Fruit fly (Drosophila melanogaster) whole organism, embryonic: Measurements from ENCODE around the gene CG4594.

ENCODE experiments used
- Abd-B ChIP-seq: fragments of 200-800 bp; sonication (Bioruptor generic); optimal IDR thresholded peaks from 2 replicates; lab custom pipeline; 2018; ENCODE audit warnings: missing biosample characterization, mild to moderate bottlenecking, missing genetic modification characterization, moderate library complexity
- Ada2b ChIP-seq: fragments of 200-800 bp; sonication (Bioruptor generic); IDR thresholded peaks from 2 replicates; pipeline ENCODE4 v1.3.6; 2022; ENCODE audit warnings: missing biosample characterization, missing genetic modification characterization
- Aef1 ChIP-seq: fragments of 200-800 bp; sonication (Bioruptor generic); IDR thresholded peaks from 3 replicates; pipeline ENCODE4 v1.3.6; 2022; ENCODE audit warnings: missing biosample characterization, missing genetic modification characterization
- Atf-2 ChIP-seq: fragments of 200-800 bp; sonication (Bioruptor generic); optimal IDR thresholded peaks from 2 replicates; lab custom pipeline; 2016; ENCODE audit warnings: missing biosample characterization, missing genetic modification characterization
- Atf6 ChIP-seq: fragments of 200-800 bp; sonication (Bioruptor generic); IDR thresholded peaks from 2 replicates; pipeline ENCODE4 v1.3.6; 2022; ENCODE audit warnings: missing biosample characterization, missing genetic modification characterization
- Blimp-1 ChIP-seq: fragments of 200-800 bp; sonication (Bioruptor generic); optimal IDR thresholded peaks from 3 replicates; lab custom pipeline; 2018; ENCODE audit warnings: missing biosample characterization, missing genetic modification characterization, mild to moderate bottlenecking, moderate library complexity, missing genetic modification reagents
- CG10274 ChIP-seq: fragments of 200-800 bp; sonication (Bioruptor generic); optimal IDR thresholded peaks from 3 replicates; lab custom pipeline; 2017; ENCODE audit warnings: missing biosample characterization, mild to moderate bottlenecking, missing genetic modification characterization
- CG11560 ChIP-seq: fragments of 200-800 bp; sonication (Bioruptor generic); IDR thresholded peaks from 3 replicates; pipeline ENCODE4 v1.3.6; 2022; ENCODE audit warnings: missing biosample characterization, missing genetic modification characterization
- CG12236 ChIP-seq: fragments of 200-800 bp; sonication (Bioruptor generic); optimal IDR thresholded peaks from 2 replicates; lab custom pipeline; 2016; ENCODE audit warnings: missing biosample characterization, missing genetic modification characterization
- CG12391 ChIP-seq: fragments of 200-800 bp; sonication (Bioruptor generic); optimal IDR thresholded peaks from 3 replicates; lab custom pipeline; 2018; ENCODE audit warnings: missing biosample characterization, mild to moderate bottlenecking, missing genetic modification characterization, moderate library complexity
- CG17186 ChIP-seq: fragments of 200-800 bp; sonication (Bioruptor generic); optimal IDR thresholded peaks from 3 replicates; lab custom pipeline; 2017; ENCODE audit warnings: missing biosample characterization, missing genetic modification reagents, missing genetic modification characterization
- CG17802 ChIP-seq: fragments of 200-800 bp; sonication (Bioruptor generic); optimal IDR thresholded peaks from 2 replicates; lab custom pipeline; 2018; ENCODE audit warnings: missing biosample characterization, mild to moderate bottlenecking, missing genetic modification characterization, moderate library complexity
- CG18764 ChIP-seq: fragments of 200-800 bp; sonication (Bioruptor generic); optimal IDR thresholded peaks from 3 replicates; lab custom pipeline; 2016; ENCODE audit warnings: missing biosample characterization, missing genetic modification characterization
- CG2199 ChIP-seq: fragments of 200-800 bp; sonication (Bioruptor generic); IDR thresholded peaks from 3 replicates; pipeline ENCODE4 v1.3.6; 2022; ENCODE audit warnings: missing biosample characterization, missing genetic modification characterization
- CG3065 ChIP-seq: fragments of 200-800 bp; sonication (Bioruptor generic); optimal IDR thresholded peaks from 2 replicates; lab custom pipeline; 2016; ENCODE audit warnings: missing biosample characterization, missing genetic modification characterization
- CG3838 ChIP-seq: fragments of 200-800 bp; sonication (Bioruptor generic); optimal IDR thresholded peaks from 3 replicates; lab custom pipeline; 2016; ENCODE audit warnings: missing biosample characterization, missing genetic modification characterization
- CG4282 ChIP-seq: fragments of 200-800 bp; sonication (Bioruptor generic); optimal IDR thresholded peaks from 2 replicates; lab custom pipeline; 2016; ENCODE audit warnings: missing biosample characterization, missing genetic modification characterization
- CG6175 ChIP-seq: fragments of 200-800 bp; sonication (Bioruptor generic); IDR thresholded peaks from 3 replicates; pipeline ENCODE4 v1.3.6; 2022; ENCODE audit warnings: missing biosample characterization, missing genetic modification characterization
- CG7372 ChIP-seq: fragments of 200-800 bp; sonication (Bioruptor generic); IDR thresholded peaks from 2 replicates; pipeline ENCODE4 v1.3.6; 2022; ENCODE audit warnings: missing biosample characterization, missing genetic modification characterization
- CG7928 ChIP-seq: fragments of 200-800 bp; sonication (Bioruptor generic); optimal IDR thresholded peaks from 2 replicates; lab custom pipeline; 2017; ENCODE audit warnings: missing biosample characterization, mild to moderate bottlenecking, missing genetic modification characterization
- CG7963 ChIP-seq: fragments of 200-800 bp; sonication (Bioruptor generic); IDR thresholded peaks from 3 replicates; pipeline ENCODE4 v1.3.6; 2022; ENCODE audit warnings: missing biosample characterization, missing genetic modification characterization; ENCODE audit not compliant: partially characterized antibody
- CG8359 ChIP-seq: fragments of 200-800 bp; sonication (Bioruptor generic); optimal IDR thresholded peaks from 2 replicates; lab custom pipeline; 2017; ENCODE audit warnings: missing biosample characterization, mild to moderate bottlenecking, missing genetic modification characterization, borderline replicate concordance
- CkIIα-i1 ChIP-seq: fragments of 200-800 bp; sonication (Bioruptor generic); IDR thresholded peaks from 2 replicates; pipeline ENCODE4 v1.3.6; 2022; ENCODE audit warnings: missing biosample characterization, missing genetic modification characterization
- Hr51 ChIP-seq, 2 experiments: fragments of 200-800 bp; sonication (Bioruptor generic); optimal IDR thresholded peaks; 2 replicates in 1 of 2; 3 replicates in 1 of 2; lab custom pipeline; 2016 to 2018; ENCODE audit warnings: missing biosample characterization in 2 of 2, missing genetic modification characterization in 2 of 2, mild to moderate bottlenecking in 1 of 2, moderate library complexity in 1 of 2
- Neu2 ChIP-seq: fragments of 200-800 bp; sonication (Bioruptor generic); optimal IDR thresholded peaks from 3 replicates; lab custom pipeline; 2016; ENCODE audit warnings: missing biosample characterization, missing genetic modification characterization, borderline replicate concordance
- Nf-YC ChIP-seq: fragments of 200-800 bp; optimal IDR thresholded peaks from 3 replicates; lab custom pipeline; 2019; ENCODE audit warnings: missing biosample characterization, mild to moderate bottlenecking, missing genetic modification characterization, moderate library complexity
- Oli ChIP-seq: fragments of 200-800 bp; sonication (Bioruptor generic); optimal IDR thresholded peaks from 2 replicates; lab custom pipeline; 2018; ENCODE audit warnings: missing biosample characterization, mild to moderate bottlenecking, missing genetic modification characterization, moderate library complexity
- Optix ChIP-seq: fragments of 200-800 bp; sonication (Bioruptor generic); IDR thresholded peaks from 3 replicates; pipeline ENCODE4 v1.3.6; 2022; ENCODE audit warnings: missing biosample characterization, missing genetic modification characterization
- Sry-δ ChIP-seq: fragments of 200-800 bp; sonication (Bioruptor generic); optimal IDR thresholded peaks from 2 replicates; lab custom pipeline; 2016; ENCODE audit warnings: missing biosample characterization, missing genetic modification characterization
- Taf1 ChIP-seq: fragments of 200-800 bp; sonication (Bioruptor generic); IDR thresholded peaks from 2 replicates; pipeline ENCODE4 v1.3.6; 2022; ENCODE audit warnings: missing biosample characterization, missing genetic modification characterization
- Xbp1 ChIP-seq: fragments of 200-800 bp; sonication (Bioruptor generic); optimal IDR thresholded peaks from 3 replicates; lab custom pipeline; 2016; ENCODE audit warnings: missing biosample characterization, mild to moderate bottlenecking, missing genetic modification characterization
- Xrp1 ChIP-seq: fragments of 200-800 bp; sonication (Bioruptor generic); IDR thresholded peaks from 2 replicates; pipeline ENCODE4 v1.3.6; 2022; ENCODE audit warnings: missing biosample characterization, missing genetic modification characterization
- al ChIP-seq: fragments of 200-800 bp; sonication (Bioruptor generic); IDR thresholded peaks from 2 replicates; pipeline ENCODE4 v1.3.6; 2022; ENCODE audit warnings: missing biosample characterization, missing genetic modification characterization
- bigmax ChIP-seq: fragments of 200-800 bp; sonication (Bioruptor generic); optimal IDR thresholded peaks from 2 replicates; lab custom pipeline; 2018; ENCODE audit warnings: missing biosample characterization, mild to moderate bottlenecking, missing genetic modification characterization
- chm ChIP-seq: fragments of 200-800 bp; sonication (Bioruptor generic); IDR thresholded peaks from 2 replicates; pipeline ENCODE4 v1.3.6; 2022; ENCODE audit warnings: missing biosample characterization, missing genetic modification characterization
- ci ChIP-seq: fragments of 200-800 bp; sonication (Bioruptor generic); IDR thresholded peaks from 3 replicates; pipeline ENCODE4 v1.3.6; 2022; ENCODE audit warnings: missing biosample characterization, missing genetic modification characterization
- dan ChIP-seq: fragments of 200-800 bp; sonication (Bioruptor generic); IDR thresholded peaks from 2 replicates; pipeline ENCODE4 v1.3.6; 2022; ENCODE audit warnings: missing biosample characterization, missing genetic modification characterization
- fu2 ChIP-seq: fragments of 200-800 bp; sonication (Bioruptor generic); optimal IDR thresholded peaks from 2 replicates; lab custom pipeline; 2016; ENCODE audit warnings: missing biosample characterization, missing genetic modification characterization
- hth ChIP-seq: fragments of >200 bp; optimal IDR thresholded peaks from 2 replicates; lab custom pipeline; 2017; ENCODE audit warnings: inconsistent platforms
- lmd ChIP-seq: fragments of 200-800 bp; sonication (Bioruptor generic); IDR thresholded peaks from 2 replicates; pipeline ENCODE4 v1.3.6; 2022; ENCODE audit warnings: missing biosample characterization, missing genetic modification characterization
- pan ChIP-seq, 4 experiments: fragments of >200 bp in 3 of 4; fragments of 200-800 bp in 1 of 4; sonication (Bioruptor generic) in 1 of 4; optimal IDR thresholded peaks in 3 of 4; IDR thresholded peaks in 1 of 4; 2 replicates each; pipeline versions ENCODE4 v1.3.6 to Lab custom; 2017 to 2022; ENCODE audit warnings: missing biosample characterization in 2 of 4, missing genetic modification characterization in 2 of 4, mixed read lengths in 1 of 4
- pb ChIP-seq: fragments of 200-800 bp; sonication (Bioruptor generic); optimal IDR thresholded peaks from 3 replicates; lab custom pipeline; 2016; ENCODE audit warnings: missing biosample characterization, missing genetic modification characterization
- psq ChIP-seq: fragments of 200-800 bp; sonication (Bioruptor generic); optimal IDR thresholded peaks from 2 replicates; lab custom pipeline; 2017; ENCODE audit warnings: missing biosample characterization, missing genetic modification characterization
- so ChIP-seq: fragments of 200-800 bp; sonication (Bioruptor generic); IDR thresholded peaks from 3 replicates; pipeline ENCODE4 v1.3.6; 2022; ENCODE audit warnings: missing biosample characterization, missing genetic modification characterization
- tll ChIP-seq, 2 experiments: fragments of 200-800 bp in 1 of 2; fragments of >200 bp in 1 of 2; sonication (Bioruptor generic) in 1 of 2; optimal IDR thresholded peaks; 2 replicates each; lab custom pipeline; 2017 to 2019; ENCODE audit warnings: missing biosample characterization in 2 of 2, missing genetic modification characterization in 2 of 2, mild to moderate bottlenecking in 1 of 2, moderate library complexity in 1 of 2
- tup ChIP-seq: fragments of 200-800 bp; sonication (Bioruptor generic); optimal IDR thresholded peaks from 2 replicates; lab custom pipeline; 2016; ENCODE audit warnings: missing biosample characterization, mild to moderate bottlenecking, missing genetic modification characterization, moderate library complexity
- z ChIP-seq: fragments of 200-800 bp; sonication (Bioruptor generic); IDR thresholded peaks from 3 replicates; pipeline ENCODE4 v1.3.6; 2022; ENCODE audit warnings: missing biosample characterization, missing genetic modification characterization

CG4594 gene

DNA sequence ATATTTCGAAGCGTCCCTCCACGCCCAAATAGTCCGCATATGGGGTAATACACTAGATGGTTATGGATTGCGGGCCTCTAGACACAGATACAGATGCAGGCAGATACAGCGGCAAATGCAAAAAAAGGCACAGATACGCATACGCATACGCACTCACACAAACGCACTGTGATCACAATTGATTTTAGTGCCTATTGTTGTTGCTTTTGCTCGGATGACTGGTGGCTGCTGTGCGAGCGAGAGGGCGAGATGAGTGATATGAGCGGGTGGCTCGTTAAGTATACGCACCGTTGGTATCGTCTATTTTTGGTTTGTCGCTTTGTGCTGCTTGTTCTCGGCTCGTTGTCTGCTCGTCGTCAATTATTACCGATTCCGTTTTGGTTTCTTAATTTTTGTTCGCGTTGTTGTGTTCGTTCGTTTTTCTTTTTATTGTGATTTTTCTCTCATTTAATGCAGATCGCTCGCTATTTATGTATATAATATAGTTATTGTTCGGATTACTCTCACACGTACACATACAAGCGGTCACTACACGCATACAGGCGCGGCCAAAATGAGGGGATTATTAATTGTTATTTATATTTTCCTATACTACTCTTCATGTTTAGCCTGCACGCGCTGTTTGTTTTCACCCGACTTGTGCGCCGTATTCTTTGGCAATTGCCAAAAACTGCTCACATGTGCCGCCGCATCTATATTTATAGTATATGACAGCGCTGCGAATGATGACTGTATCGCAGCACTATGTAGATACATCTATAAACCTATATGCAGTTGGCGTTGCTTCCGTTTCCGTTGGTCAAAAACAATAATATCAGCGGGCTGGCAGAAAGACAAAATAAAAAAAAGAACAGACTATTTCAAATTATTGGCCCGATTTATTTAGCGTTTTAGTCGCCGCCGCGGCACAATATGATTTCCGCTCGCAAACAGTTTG lies 12.4 kb upstream of the CG4594 start (continued):
- TF ChIP-seq CG12236 (GFP tag; lab: Kevin White, UChicago) (no peak), Neu2 (GFP tag; lab: Kevin White, UChicago) (no peak), Sry-δ (no peak), chm (GFP tag; lab: Robert Waterston, UW) (0 out of 2 replicates have a peak, but pooled peaks have one; percentile 45), CG11560 (tag; lab: Robert Waterston, UW) (no peak), psq (peak; percentile 81), CG10274 (GFP tag; lab: Kevin White, UChicago) (no peak), Nf-YC (tag; lab: Kevin White, UChicago) (peak; percentile 48), fu2 (GFP tag; lab: Kevin White, UChicago) (no peak), CG7963 (no peak), Ada2b (0 out of 2 replicates have a peak, but pooled peaks have one; percentile 4), ci (GFP tag; lab: Robert Waterston, UW) (peak; percentile 37; the same call in 2 of the 3 replicates), pb (GFP tag; lab: Kevin White, UChicago) (peak; percentile 11), z (GFP tag; lab: Robert Waterston, UW) (peak; percentile 54; the same call in 1 of the 3 replicates)

DNA sequence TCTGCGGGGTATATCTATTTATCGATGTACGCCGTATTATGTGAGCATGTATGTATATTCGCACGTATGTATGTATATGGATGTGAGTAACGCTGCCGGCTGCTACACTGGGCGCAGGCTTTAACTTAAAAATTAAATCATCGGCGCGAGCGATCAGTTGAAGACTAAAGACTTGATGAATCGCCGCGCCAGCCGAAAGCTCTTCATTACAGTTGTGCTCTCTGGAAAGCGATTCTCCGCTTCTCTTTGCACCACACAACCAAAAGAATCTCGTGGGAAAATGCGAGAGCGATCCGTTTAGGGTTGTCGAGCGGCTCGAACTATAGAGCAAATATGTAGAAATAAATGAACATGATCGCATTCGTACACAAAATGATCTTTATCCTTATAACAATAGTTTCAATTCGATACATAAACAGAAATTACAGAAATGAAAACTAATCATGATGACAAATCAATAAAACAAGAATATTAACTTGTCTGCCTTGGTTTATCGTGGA lies 11.4 kb upstream of the CG4594 start, which contains the start of gene CG13124:
CG13124 (minus strand) TSS at position 166 of the 500 bp plus-strand sequence.
- TF ChIP-seq CkIIα-i1 (GFP tag; lab: Robert Waterston, UW) (no peak), CG6175 (GFP tag; lab: Robert Waterston, UW) (no peak), hth (lab: Kevin White, UChicago) (no peak), Blimp-1 (GFP tag; lab: Kevin White, UChicago) (no peak), CG17186 (GFP tag; lab: Kevin White, UChicago) (no peak), so (peak; percentile 61; the same call in 1 of the 3 replicates), CG7928 (no peak), lmd (GFP tag; lab: Robert Waterston, UW) (no peak; the same call in 1 of the 2 replicates), Abd-B (no peak), tll (GFP tag; optimal IDR thresholded peaks at IDR 0.05; lab: Kevin White, UChicago) (no peak), CG7372 (0 out of 2 replicates have a peak, but pooled peaks have one; percentile 26), Aef1 (no peak), CG18764 (GFP tag; lab: Kevin White, UChicago) (no peak), Atf6 (peak; percentile 59), al (GFP tag; lab: Robert Waterston, UW) (no peak), CG12391 (tag; lab: Kevin White, UChicago) (peak; percentile 5), Optix (GFP tag; lab: Robert Waterston, UW) (no peak), Xrp1 (GFP tag; lab: Robert Waterston, UW) (peak; percentile 38; the same call in 1 of the 2 replicates), CG2199 (GFP tag; lab: Robert Waterston, UW) (no peak), pb (GFP tag; lab: Kevin White, UChicago) (no peak), CG11560 (tag; lab: Robert Waterston, UW) (no peak), CG3065 (GFP tag; lab: Kevin White, UChicago) (no peak), Xbp1 (no peak), Taf1 (GFP tag; lab: Robert Waterston, UW) (no peak), Hr51 (GFP tag; optimal IDR thresholded peaks at IDR 0.05; lab: Kevin White, UChicago) (peak in 1 of 2 experiments; percentile 27), CG8359 (no peak), bigmax (GFP tag; lab: Kevin White, UChicago) (no peak), pan (optimal IDR thresholded peaks at IDR 0.05; lab: Kevin White, UChicago) (no peak), pan (GFP tag; optimal IDR thresholded peaks at IDR 0.05 in 1 of 2, IDR thresholded peaks at IDR 0.05 in 1 of 2) (peak in 1 of 2 experiments; percentile 21), dan (GFP tag; lab: Robert Waterston, UW) (no peak), tup (no peak), Oli (no peak), CG3838 (no peak), CG17802 (tag; lab: Kevin White, UChicago) (no peak), Atf-2 (GFP tag; lab: Kevin White, UChicago) (no peak), CG4282 (GFP tag; lab: Kevin White, UChicago) (no peak)
